Worm (Caenorhabditis elegans) whole organism, midembryonic: ENCODE measurements around the gene kle-2.

Source experiments
- T22C8.4 ChIP-seq: fragments of 200-800 bp; sonication (Bioruptor generic); IDR thresholded peaks from 2 replicates; pipeline ENCODE4 v1.3.6; 2022; ENCODE audit warnings: missing genetic modification characterization, missing compliant biosample characterization
- flt-1 ChIP-seq: fragments of 200-800 bp; sonication (Bioruptor generic); IDR thresholded peaks from 2 replicates; pipeline ENCODE4 v1.3.6; 2022; ENCODE audit warnings: missing genetic modification characterization, missing compliant biosample characterization
- med-1 ChIP-seq: sonication (generic microtip); optimal IDR thresholded peaks from 2 replicates; lab custom pipeline; 2017; ENCODE audit warnings: missing genetic modification characterization, mild to moderate bottlenecking, missing compliant biosample characterization, antibody characterized with exemption, missing genetic modification reagents; ENCODE audit not compliant: insufficient read depth
- ref-1 ChIP-seq: fragments of 200-800 bp; sonication (Bioruptor generic); conservative IDR thresholded peaks from 2 replicates; pipeline ENCODE4 v1.3.6; 2022; ENCODE audit warnings: missing genetic modification reagents, missing genetic modification characterization, missing compliant biosample characterization
- tab-1 ChIP-seq: fragments of 200-800 bp; sonication (Bioruptor generic); IDR thresholded peaks from 2 replicates; pipeline ENCODE4 v1.3.6; 2022; ENCODE audit warnings: missing genetic modification characterization, missing compliant biosample characterization
- ztf-23 ChIP-seq: fragments of 200-800 bp; sonication (Bioruptor generic); IDR thresholded peaks from 2 replicates; pipeline ENCODE4 v1.3.6; 2022; ENCODE audit warnings: missing genetic modification reagents, missing genetic modification characterization, missing compliant biosample characterization

ce11 chrIII:7941417-7941816, at the start of gene kle-2:
- TF ChIP-seq T22C8.4 (GFP tag; lab: Robert Waterston, UW) (no peak), med-1 (GFP tag; lab: Kevin White, UChicago) (no peak), flt-1 (GFP tag; lab: Robert Waterston, UW) (no peak), tab-1 (GFP tag; lab: Robert Waterston, UW) (no peak), ref-1 (no peak), ztf-23 (GFP tag; lab: Robert Waterston, UW) (no peak)
